Worm (Caenorhabditis elegans) whole organism, L1 larva: ENCODE measurements around the gene T13C2.2.
A peak's percentile ranks its signal among the peaks of the same experiment; 100 is the strongest.

ENCODE experiments used
- C34B4.2 ChIP-seq: sonication (generic microtip); optimal IDR thresholded peaks from 2 replicates; lab custom pipeline; 2017; ENCODE audit warnings: mild to moderate bottlenecking, missing genetic modification characterization, missing compliant biosample characterization
- F16B12.6 ChIP-seq: fragments of 150-350 bp; optimal IDR thresholded peaks from 2 replicates; lab custom pipeline; 2014; ENCODE audit warnings: missing biosample characterization, missing genetic modification characterization
- Y116A8C.19 ChIP-seq: sonication (generic microtip); optimal IDR thresholded peaks from 2 replicates; lab custom pipeline; 2016; ENCODE audit warnings: missing compliant biosample characterization, missing genetic modification characterization, borderline replicate concordance
- aha-1 ChIP-seq: fragments of 150-350 bp; optimal IDR thresholded peaks from 2 replicates; lab custom pipeline; 2014; ENCODE audit warnings: missing biosample characterization, missing genetic modification characterization
- aly-2 ChIP-seq: fragments of 150-350 bp; optimal IDR thresholded peaks from 2 replicates; lab custom pipeline; 2014; ENCODE audit warnings: missing biosample characterization, missing genetic modification characterization
- ama-1 ChIP-seq: fragments of 150-350 bp; optimal IDR thresholded peaks from 2 replicates; lab custom pipeline; 2014
- ceh-88 ChIP-seq: fragments of 200-800 bp; sonication (Bioruptor generic); IDR thresholded peaks from 2 replicates; pipeline ENCODE4 v1.3.6; 2022; ENCODE audit warnings: missing genetic modification characterization, missing compliant biosample characterization
- ces-1 ChIP-seq: fragments of 150-350 bp; optimal IDR thresholded peaks from 2 replicates; lab custom pipeline; 2014; ENCODE audit warnings: missing biosample characterization, missing genetic modification reagents, missing genetic modification characterization
- dpl-1 ChIP-seq, 3 experiments: fragments of 150-350 bp in 2 of 3; sonication (generic microtip) in 1 of 3; optimal IDR thresholded peaks; 2 replicates each; lab custom pipeline; 2014 to 2017; ENCODE audit warnings: missing biosample characterization in 3 of 3, missing genetic modification characterization in 3 of 3, missing genetic modification reagents in 3 of 3
- dsc-1 ChIP-seq: sonication (generic microtip); optimal IDR thresholded peaks from 2 replicates; lab custom pipeline; 2016; ENCODE audit warnings: mild to moderate bottlenecking, missing genetic modification characterization, missing compliant biosample characterization
- efl-1 ChIP-seq, 4 experiments: fragments of 150-350 bp; optimal IDR thresholded peaks in 3 of 4; peaks in 1 of 4; 1 replicate in 1 of 4; 2 replicates in 3 of 4; lab custom pipeline; 2014; ENCODE audit warnings: missing biosample characterization in 2 of 4, missing genetic modification characterization in 2 of 4, missing genetic modification reagents in 2 of 4
- egl-13 ChIP-seq: sonication (generic microtip); optimal IDR thresholded peaks from 2 replicates; lab custom pipeline; 2016; ENCODE audit warnings: missing genotype, missing genetic modification reagents, missing genetic modification characterization, missing compliant biosample characterization
- elt-2 ChIP-seq: sonication (generic microtip); optimal IDR thresholded peaks from 2 replicates; lab custom pipeline; 2016; ENCODE audit warnings: missing genetic modification characterization, mild to moderate bottlenecking, inconsistent platforms, missing compliant biosample characterization, missing genetic modification reagents
- elt-3 ChIP-seq, 6 experiments: fragments of 150-350 bp in 1 of 6; sonication (generic microtip); optimal IDR thresholded peaks; 2 replicates each; lab custom pipeline; 2017 to 2018; ENCODE audit warnings: missing biosample characterization in 6 of 6, missing genetic modification characterization in 6 of 6, inconsistent platforms in 1 of 6
- fkh-8 ChIP-seq: sonication (generic microtip); optimal IDR thresholded peaks from 2 replicates; lab custom pipeline; 2016; ENCODE audit warnings: mild to moderate bottlenecking, missing genetic modification characterization, missing compliant biosample characterization
- grh-1 ChIP-seq: fragments of 200-800 bp; sonication (Bioruptor generic); IDR thresholded peaks from 2 replicates; pipeline ENCODE4 v1.3.6; 2022; ENCODE audit warnings: missing genetic modification reagents, missing genetic modification characterization, missing compliant biosample characterization
- hlh-4 ChIP-seq: sonication (generic microtip); optimal IDR thresholded peaks from 2 replicates; lab custom pipeline; 2016; ENCODE audit warnings: mild to moderate bottlenecking, missing genetic modification characterization, missing compliant biosample characterization
- hpl-2 ChIP-seq: fragments of 150-350 bp; optimal IDR thresholded peaks from 2 replicates; lab custom pipeline; 2014; ENCODE audit warnings: missing biosample characterization, missing genetic modification reagents, missing genetic modification characterization
- isw-1 ChIP-seq: fragments of 200-800 bp; sonication (Bioruptor generic); IDR thresholded peaks from 2 replicates; pipeline ENCODE4 v1.3.6; 2022; ENCODE audit warnings: missing genetic modification characterization, missing compliant biosample characterization
- jun-1 ChIP-seq: fragments of 150-350 bp; optimal IDR thresholded peaks from 2 replicates; lab custom pipeline; 2014; ENCODE audit warnings: missing biosample characterization, missing genetic modification reagents, missing genetic modification characterization
- lin-13 ChIP-seq: fragments of 150-350 bp; optimal IDR thresholded peaks from 2 replicates; lab custom pipeline; 2014; ENCODE audit warnings: missing biosample characterization, missing genetic modification reagents, missing genetic modification characterization
- lin-14 ChIP-seq: fragments of 200-800 bp; sonication (Bioruptor generic); optimal IDR thresholded peaks from 2 replicates; lab custom pipeline; 2018; ENCODE audit warnings: mild to moderate bottlenecking, missing genetic modification characterization, moderate library complexity, missing compliant biosample characterization
- lin-15B ChIP-seq: fragments of 150-350 bp; sonication (generic microtip); optimal IDR thresholded peaks from 3 replicates; lab custom pipeline; 2014; ENCODE audit warnings: missing biosample characterization, missing genetic modification characterization
- lin-39 ChIP-seq: fragments of 150-350 bp; optimal IDR thresholded peaks from 2 replicates; lab custom pipeline; 2014; ENCODE audit warnings: missing biosample characterization, missing genetic modification reagents, missing genetic modification characterization
- lsy-2 ChIP-seq, 2 experiments: fragments of 150-350 bp; optimal IDR thresholded peaks; 2 replicates each; lab custom pipeline; 2014; ENCODE audit warnings: missing biosample characterization in 2 of 2, missing genetic modification characterization in 2 of 2
- mdl-1 ChIP-seq, 2 experiments: fragments of 150-350 bp; optimal IDR thresholded peaks; 2 replicates each; lab custom pipeline; 2014 to 2017; ENCODE audit warnings: missing biosample characterization in 2 of 2, missing genetic modification characterization in 2 of 2, inconsistent platforms in 1 of 2
- mep-1 ChIP-seq: fragments of 150-350 bp; optimal IDR thresholded peaks from 2 replicates; lab custom pipeline; 2014; ENCODE audit warnings: missing biosample characterization, missing genetic modification characterization
- nhr-11 ChIP-seq: fragments of 150-350 bp; optimal IDR thresholded peaks from 2 replicates; lab custom pipeline; 2014; ENCODE audit warnings: missing biosample characterization, missing genetic modification characterization
- nhr-12 ChIP-seq: sonication (generic microtip); optimal IDR thresholded peaks from 2 replicates; lab custom pipeline; 2017; ENCODE audit warnings: missing biosample characterization, missing genetic modification characterization
- nhr-71 ChIP-seq: sonication (generic microtip); optimal IDR thresholded peaks from 2 replicates; lab custom pipeline; 2016; ENCODE audit warnings: mild to moderate bottlenecking, missing genetic modification characterization, moderate library complexity, missing compliant biosample characterization
- pag-3 ChIP-seq: sonication (generic microtip); optimal IDR thresholded peaks from 2 replicates; lab custom pipeline; 2017; ENCODE audit warnings: missing genetic modification characterization, mild to moderate bottlenecking, missing compliant biosample characterization, antibody characterized with exemption, borderline replicate concordance; ENCODE audit not compliant: insufficient read depth
- pqm-1 ChIP-seq: sonication (generic microtip); optimal IDR thresholded peaks from 3 replicates; lab custom pipeline; 2017; ENCODE audit warnings: missing biosample characterization, missing genetic modification characterization
- snu-23 ChIP-seq: sonication (generic microtip); optimal IDR thresholded peaks from 2 replicates; lab custom pipeline; 2016; ENCODE audit warnings: missing genetic modification characterization, missing compliant biosample characterization
- sup-37 ChIP-seq: fragments of 200-800 bp; sonication (Bioruptor generic); optimal IDR thresholded peaks from 2 replicates; lab custom pipeline; 2018; ENCODE audit warnings: mild to moderate bottlenecking, missing genetic modification characterization, missing compliant biosample characterization
- swsn-7 ChIP-seq: sonication (generic microtip); optimal IDR thresholded peaks from 2 replicates; lab custom pipeline; 2016; ENCODE audit warnings: missing genetic modification characterization, missing compliant biosample characterization
- tlp-1 ChIP-seq: fragments of 150-350 bp; optimal IDR thresholded peaks from 2 replicates; lab custom pipeline; 2014; ENCODE audit warnings: missing biosample characterization, missing genetic modification characterization
- unc-62 ChIP-seq: fragments of 150-350 bp; optimal IDR thresholded peaks from 2 replicates; lab custom pipeline; 2014; ENCODE audit warnings: missing biosample characterization, missing genetic modification reagents, missing genetic modification characterization
- unc-86 ChIP-seq: sonication (generic microtip); optimal IDR thresholded peaks from 2 replicates; lab custom pipeline; 2016; ENCODE audit warnings: missing genetic modification characterization, missing compliant biosample characterization
- vab-15 ChIP-seq: sonication (generic microtip); optimal IDR thresholded peaks from 2 replicates; lab custom pipeline; 2017; ENCODE audit warnings: missing genotype, mild to moderate bottlenecking, missing genetic modification characterization, missing compliant biosample characterization

T13C2.2 gene

DNA sequence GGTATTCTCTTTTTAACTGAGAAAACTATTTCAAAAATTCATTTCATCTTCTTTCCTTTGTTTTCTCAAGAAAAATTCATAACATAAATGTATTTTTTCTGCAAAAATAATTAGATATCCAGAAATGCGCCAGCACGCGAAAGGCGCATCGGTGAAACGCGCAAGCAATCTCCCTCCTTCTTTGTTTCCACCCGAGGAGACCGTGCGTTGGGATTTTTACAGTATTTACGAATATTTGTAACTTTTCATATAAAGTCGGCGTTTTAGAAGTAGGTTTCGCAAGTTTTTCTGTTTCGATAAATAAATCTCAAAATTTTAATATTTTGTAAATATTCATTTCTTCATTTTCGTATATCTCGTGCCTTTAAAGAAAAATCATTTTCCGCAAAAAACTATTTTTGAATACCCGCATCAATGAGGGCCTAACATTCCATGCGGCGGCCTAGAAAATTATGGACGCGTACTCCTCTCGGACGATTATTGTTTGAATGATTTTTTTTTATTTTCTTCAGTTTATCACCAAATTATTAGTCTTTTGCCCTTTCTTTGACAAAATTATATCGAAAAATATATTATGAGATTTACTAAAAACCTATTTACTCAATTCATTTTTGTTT lies 15.5 kb upstream of the T13C2.2 start, which contains the start of gene ssup-72 (continued):
- TF ChIP-seq dpl-1 (GFP tag; optimal IDR thresholded peaks at IDR 0.05; lab: Kevin White, UChicago) (peak; percentile 80 to 90 (median 85)), ceh-88 (GFP tag; lab: Robert Waterston, UW) (peak; percentile 62; the same call in 1 of the 2 replicates), lin-39 (tag; lab: Kevin White, UChicago) (no peak), C34B4.2 (tag; lab: Kevin White, UChicago) (no peak), isw-1 (GFP tag; lab: Robert Waterston, UW) (peak; percentile 50), nhr-11 (no peak), egl-13 (tag; lab: Kevin White, UChicago) (peak; percentile 86), F16B12.6 (tag; lab: Kevin White, UChicago) (no peak), lin-14 (GFP tag; lab: Kevin White, UChicago) (peak; percentile 84), snu-23 (GFP tag; lab: Kevin White, UChicago) (peak; percentile 84), Y116A8C.19 (tag; lab: Kevin White, UChicago) (peak; percentile 67), elt-2 (peak; percentile 35), jun-1 (tag; lab: Kevin White, UChicago) (no peak), unc-62 (GFP tag; lab: Kevin White, UChicago) (no peak), hpl-2 (GFP tag; lab: Kevin White, UChicago) (no peak), mdl-1 (tag; optimal IDR thresholded peaks at IDR 0.05; lab: Kevin White, UChicago) (peak in 1 of 2 experiments; percentile 29), lin-15B (peak; percentile 39), grh-1 (GFP tag; lab: Robert Waterston, UW) (peak; percentile 51; the same call in 1 of the 2 replicates), sup-37 (GFP tag; lab: Kevin White, UChicago) (peak; percentile 45), fkh-8 (tag; lab: Kevin White, UChicago) (peak; percentile 74), ces-1 (GFP tag; lab: Kevin White, UChicago) (no peak), pqm-1 (tag; lab: Kevin White, UChicago) (no peak), nhr-12 (no peak), mep-1 (tag; lab: Kevin White, UChicago) (peak; percentile 84), lin-13 (peak; percentile 52), vab-15 (no peak), dsc-1 (tag; lab: Kevin White, UChicago) (peak; percentile 81), tlp-1 (no peak), lsy-2 (tag; optimal IDR thresholded peaks at IDR 0.05; lab: Kevin White, UChicago) (peak; percentile 77 to 79), swsn-7 (peak; percentile 80), elt-3 (tag; optimal IDR thresholded peaks at IDR 0.05; lab: Kevin White, UChicago) (peak in 2 of 6 experiments; percentile 32 to 47), hlh-4 (no peak), aha-1 (tag; lab: Kevin White, UChicago) (no peak)

DNA sequence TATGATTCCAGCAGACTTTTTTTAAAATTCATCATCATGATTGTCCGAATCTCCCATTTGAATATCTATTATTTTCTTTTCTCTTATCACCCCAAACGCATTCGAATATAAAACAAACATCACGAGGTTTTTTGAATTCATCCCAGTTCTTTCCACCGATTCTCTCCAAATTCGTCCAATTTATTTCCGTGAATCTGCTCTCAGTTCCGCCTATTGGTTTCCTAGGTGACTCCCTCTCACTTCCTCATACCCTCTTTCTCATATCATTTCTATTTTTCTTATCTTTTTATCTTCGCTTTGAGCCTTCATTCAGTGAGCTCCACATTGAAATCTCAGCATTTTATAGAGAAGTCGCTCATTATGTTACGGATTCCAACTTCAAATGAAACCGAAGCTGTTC lies 12.9 kb upstream of the T13C2.2 start, which contains the start of gene T13C2.7:
TSS of gene T13C2.7 (plus strand) at position 301 of the 400 bp plus-strand sequence.
- no peak for TF ChIP-seq aly-2 (tag; lab: Kevin White, UChicago)
- TF ChIP-seq elt-3 (tag; optimal IDR thresholded peaks at IDR 0.05; lab: Kevin White, UChicago): no peak
- peak; percentile 76 for TF ChIP-seq fkh-8 (tag; lab: Kevin White, UChicago)
- no peak for TF ChIP-seq efl-1 (optimal IDR thresholded peaks at IDR 0.05; lab: Kevin White, UChicago)
- TF ChIP-seq efl-1 (GFP tag; optimal IDR thresholded peaks at IDR 0.05 in 1 of 2; lab: Kevin White, UChicago): peak in 1 of 2 experiments; percentile 24
- peak; percentile 14 for TF ChIP-seq nhr-71
- TF ChIP-seq unc-86 (tag; lab: Kevin White, UChicago): no peak
- no peak for TF ChIP-seq pag-3 (tag; lab: Kevin White, UChicago)
- TF ChIP-seq ama-1 (lab: Kevin White, UChicago): no peak
